Worm (Caenorhabditis elegans) whole organism, mixed stage, embryonic: ENCODE measurements around the gene ruvb-1.

Experiments
- bed-3 ChIP-seq: fragments of 200-800 bp; sonication (Bioruptor generic); optimal IDR thresholded peaks from 3 replicates; lab custom pipeline; 2018; ENCODE audit warnings: mild to moderate bottlenecking, missing genetic modification characterization, moderate library complexity, missing compliant biosample characterization
- blmp-1 ChIP-seq: fragments of 150-350 bp; optimal IDR thresholded peaks from 2 replicates; lab custom pipeline; 2014; ENCODE audit warnings: missing biosample characterization, missing genetic modification characterization
- ceh-39 ChIP-seq: fragments of 150-350 bp; optimal IDR thresholded peaks from 2 replicates; lab custom pipeline; 2014; ENCODE audit warnings: missing biosample characterization, missing genetic modification characterization
- ceh-43 ChIP-seq: fragments of 200-800 bp; sonication (Bioruptor generic); optimal IDR thresholded peaks from 2 replicates; lab custom pipeline; 2018; ENCODE audit warnings: mild to moderate bottlenecking, missing genetic modification characterization, moderate library complexity, missing compliant biosample characterization
- ces-1 ChIP-seq: fragments of 150-350 bp; optimal IDR thresholded peaks from 2 replicates; lab custom pipeline; 2014; ENCODE audit warnings: missing biosample characterization, missing genetic modification reagents, missing genetic modification characterization
- cnd-1 ChIP-seq: fragments of 200-800 bp; sonication (Bioruptor generic); optimal IDR thresholded peaks from 2 replicates; lab custom pipeline; 2018; ENCODE audit warnings: mild to moderate bottlenecking, missing genetic modification characterization, missing compliant biosample characterization
- drap-1 ChIP-seq: fragments of 200-800 bp; sonication (Bioruptor generic); optimal IDR thresholded peaks from 3 replicates; lab custom pipeline; 2018; ENCODE audit warnings: mild to moderate bottlenecking, missing genetic modification characterization, missing compliant biosample characterization
- elt-1 ChIP-seq: sonication (generic microtip); optimal IDR thresholded peaks from 2 replicates; lab custom pipeline; 2017; ENCODE audit warnings: missing genetic modification characterization, mild to moderate bottlenecking, missing compliant biosample characterization, antibody characterized with exemption, moderate library complexity, borderline replicate concordance; ENCODE audit not compliant: insufficient read depth
- elt-3 ChIP-seq: fragments of 150-350 bp; optimal IDR thresholded peaks from 2 replicates; lab custom pipeline; 2014; ENCODE audit warnings: missing biosample characterization, missing genetic modification characterization
- flh-1 ChIP-seq: fragments of 200-800 bp; sonication (Bioruptor generic); optimal IDR thresholded peaks from 2 replicates; lab custom pipeline; 2018; ENCODE audit warnings: mild to moderate bottlenecking, missing genetic modification characterization, moderate library complexity, missing compliant biosample characterization
- hlh-1 ChIP-seq: fragments of 150-350 bp; optimal IDR thresholded peaks from 2 replicates; lab custom pipeline; 2014; ENCODE audit warnings: missing biosample characterization, missing genetic modification reagents, missing genetic modification characterization
- lin-32 ChIP-seq: fragments of 200-800 bp; sonication (Bioruptor generic); optimal IDR thresholded peaks from 2 replicates; lab custom pipeline; 2018; ENCODE audit warnings: mild to moderate bottlenecking, missing genetic modification characterization, missing compliant biosample characterization
- lsy-2 ChIP-seq: fragments of 150-350 bp; optimal IDR thresholded peaks from 2 replicates; lab custom pipeline; 2014; ENCODE audit warnings: missing biosample characterization, missing genetic modification characterization
- mab-5 ChIP-seq: fragments of 150-350 bp; optimal IDR thresholded peaks from 2 replicates; lab custom pipeline; 2014; ENCODE audit warnings: missing biosample characterization, missing genetic modification characterization
- mep-1 ChIP-seq: fragments of 150-350 bp; optimal IDR thresholded peaks from 2 replicates; lab custom pipeline; 2017; ENCODE audit warnings: missing biosample characterization, missing genetic modification reagents, missing genetic modification characterization, inconsistent platforms
- nhr-12 ChIP-seq: fragments of 150-350 bp; optimal IDR thresholded peaks from 2 replicates; lab custom pipeline; 2014; ENCODE audit warnings: missing biosample characterization, missing genetic modification characterization
- nhr-2 ChIP-seq: fragments of 150-350 bp; optimal IDR thresholded peaks from 2 replicates; lab custom pipeline; 2014; ENCODE audit warnings: missing biosample characterization, missing genetic modification characterization
- nhr-237 ChIP-seq: fragments of 150-350 bp; optimal IDR thresholded peaks from 2 replicates; lab custom pipeline; 2014; ENCODE audit warnings: missing biosample characterization, missing genetic modification characterization
- pha-4 ChIP-seq: fragments of 150-350 bp; optimal IDR thresholded peaks from 2 replicates; lab custom pipeline; 2018; ENCODE audit warnings: missing biosample characterization, missing genetic modification reagents, missing genetic modification characterization
- sem-2 ChIP-seq: fragments of 200-800 bp; sonication (Bioruptor generic); optimal IDR thresholded peaks from 2 replicates; lab custom pipeline; 2018; ENCODE audit warnings: mild to moderate bottlenecking, missing genetic modification characterization, missing compliant biosample characterization
- sptf-1 ChIP-seq: sonication (generic microtip); optimal IDR thresholded peaks from 2 replicates; lab custom pipeline; 2017; ENCODE audit warnings: mild to moderate bottlenecking, missing genetic modification characterization, moderate library complexity, missing compliant biosample characterization
- tbx-8 ChIP-seq: fragments of 200-800 bp; sonication (Bioruptor generic); optimal IDR thresholded peaks from 2 replicates; lab custom pipeline; 2018; ENCODE audit warnings: mild to moderate bottlenecking, missing genetic modification characterization, moderate library complexity, missing compliant biosample characterization
- unc-120 ChIP-seq: sonication (generic microtip); optimal IDR thresholded peaks from 2 replicates; lab custom pipeline; 2017; ENCODE audit warnings: missing genetic modification characterization, missing compliant biosample characterization; ENCODE audit not compliant: poor library complexity, severe bottlenecking
- unc-39 ChIP-seq: fragments of 150-350 bp; optimal IDR thresholded peaks from 2 replicates; lab custom pipeline; 2014; ENCODE audit warnings: missing biosample characterization, missing genetic modification characterization
- unc-62 ChIP-seq: fragments of 150-350 bp; optimal IDR thresholded peaks from 2 replicates; lab custom pipeline; 2014; ENCODE audit warnings: missing biosample characterization, missing genetic modification reagents, missing genetic modification characterization
- ztf-11 ChIP-seq: fragments of 150-350 bp; optimal IDR thresholded peaks from 2 replicates; lab custom pipeline; 2014; ENCODE audit warnings: missing biosample characterization, missing genetic modification characterization

Gene ruvb-1

DNA sequence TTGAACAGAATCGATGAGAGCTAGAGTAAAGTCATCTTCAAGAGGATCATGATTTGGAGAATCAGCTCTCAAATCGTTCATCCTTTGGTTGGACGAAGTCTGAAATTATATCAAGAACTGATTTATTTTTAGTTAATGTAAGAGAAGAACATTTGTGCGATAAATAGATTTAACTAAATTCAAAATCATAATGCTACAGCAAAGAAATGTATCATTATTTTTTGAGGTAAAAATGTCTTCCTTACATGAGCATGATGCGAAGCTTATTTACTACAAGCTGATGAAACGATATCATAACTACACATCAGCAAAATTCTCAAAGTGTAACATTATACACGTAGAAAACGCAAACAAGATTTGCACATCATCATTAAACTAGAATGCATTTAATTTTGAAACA is 18.2 kb downstream of the ruvb-1 start, which contains the start of gene madf-4:
madf-4 (minus strand) TSS at position 101 of the 400 bp plus-strand sequence.
- no peak for TF ChIP-seq nhr-237 (tag; lab: Kevin White, UChicago)
- no peak for TF ChIP-seq elt-3 (tag; lab: Kevin White, UChicago)
- no peak for TF ChIP-seq ceh-43 (GFP tag; lab: Kevin White, UChicago)
- TF ChIP-seq nhr-12 (tag; lab: Kevin White, UChicago): no peak
- no peak for TF ChIP-seq ceh-39 (tag; lab: Kevin White, UChicago)
- TF ChIP-seq flh-1 (GFP tag; lab: Kevin White, UChicago): no peak
- TF ChIP-seq blmp-1: no peak

DNA sequence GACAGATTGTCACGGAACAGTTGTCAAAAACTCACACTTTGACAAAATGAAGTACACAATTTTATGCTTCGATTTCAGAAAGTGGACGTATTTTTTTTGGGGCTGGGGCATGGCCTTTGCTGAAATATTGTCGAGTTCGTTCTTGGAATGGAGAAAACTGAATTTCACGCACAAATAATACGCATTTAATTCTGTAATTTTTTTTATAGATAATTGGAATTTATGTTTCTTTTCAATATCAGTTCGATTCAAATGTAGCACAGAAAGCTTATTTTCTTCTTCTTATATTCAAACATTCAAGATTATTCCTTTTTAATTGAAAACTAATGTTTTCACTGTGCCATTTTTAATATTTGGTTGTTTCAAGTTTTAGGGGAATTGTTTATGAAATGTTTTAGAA is 20.2 kb downstream of the ruvb-1 start, which contains the start of gene T07C12.10:
T07C12.10 (minus strand) TSS at position 101 of the 400 bp plus-strand sequence.
- TF ChIP-seq sem-2 (GFP tag; lab: Kevin White, UChicago): no peak
- TF ChIP-seq ces-1: no peak
- TF ChIP-seq lsy-2: no peak

- TF ChIP-seq unc-62 (peak; percentile 66), unc-39 (no peak), hlh-1 (tag; lab: Kevin White, UChicago) (peak; percentile 98), unc-120 (tag; lab: Kevin White, UChicago) (peak; percentile 66), cnd-1 (tag; lab: Kevin White, UChicago) (no peak), mep-1 (tag; lab: Kevin White, UChicago) (no peak), mab-5 (tag; lab: Kevin White, UChicago) (peak; percentile 35)
Observed at ce11 chrV:9958654-9959053, 21.9 kb downstream of the ruvb-1 start.

DNA sequence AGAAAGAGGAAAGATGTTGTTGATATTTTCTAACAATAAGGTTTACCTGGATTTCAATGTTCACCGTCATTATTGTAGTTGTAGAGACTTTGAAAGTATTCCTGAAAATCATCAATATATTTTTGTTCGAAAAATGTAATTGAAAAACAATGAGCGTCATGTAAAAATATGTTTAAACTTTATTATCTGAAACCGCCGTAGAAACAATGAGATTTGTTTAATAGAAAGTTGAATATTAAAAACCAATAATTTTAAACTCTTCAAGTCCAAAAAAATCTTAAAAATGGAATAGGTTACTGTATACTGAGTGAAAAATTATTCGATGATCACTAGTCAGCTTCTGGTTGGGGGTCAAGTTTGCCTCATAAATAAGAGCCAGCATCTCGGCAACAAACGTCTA is 22.4 kb downstream of the ruvb-1 start, which contains the start of gene anmt-3:
anmt-3 (minus strand) TSS at position 101 of the 400 bp plus-strand sequence.
- TF ChIP-seq mep-1 (tag; lab: Kevin White, UChicago) (no peak), ztf-11 (no peak), ceh-39 (tag; lab: Kevin White, UChicago) (no peak), sem-2 (GFP tag; lab: Kevin White, UChicago) (no peak)
- TF ChIP-seq, all 35 proteins: peak for 0

ce11 chrV:9952396-9952795 is 28.2 kb downstream of the ruvb-1 start, which contains the start of gene mam-5:
mam-5 (plus strand) TSS chrV:9952699.
- no peak for TF ChIP-seq ztf-11
- no peak for TF ChIP-seq unc-120 (tag; lab: Kevin White, UChicago)
- no peak for TF ChIP-seq tbx-8 (GFP tag; lab: Kevin White, UChicago)
- TF ChIP-seq blmp-1: peak; percentile 56
- TF ChIP-seq bed-3 (GFP tag; lab: Kevin White, UChicago): no peak
- no peak for TF ChIP-seq pha-4 (tag; lab: Kevin White, UChicago)
- no peak for TF ChIP-seq elt-3 (tag; lab: Kevin White, UChicago)
- TF ChIP-seq, all 35 proteins: peak for 1

- no peak for TF ChIP-seq nhr-237 (tag; lab: Kevin White, UChicago)
- TF ChIP-seq sem-2 (GFP tag; lab: Kevin White, UChicago): no peak
- TF ChIP-seq drap-1: no peak
- TF ChIP-seq sptf-1 (tag; lab: Kevin White, UChicago): no peak
- no peak for TF ChIP-seq lin-32 (GFP tag; lab: Kevin White, UChicago)
- no peak for TF ChIP-seq ceh-43 (GFP tag; lab: Kevin White, UChicago)
Observed at ce11 chrV:9950861-9951260, 29.7 kb downstream of the ruvb-1 start, which contains the start of gene ttr-46. ttr-46 (plus strand) TSS chrV:9951233.

DNA sequence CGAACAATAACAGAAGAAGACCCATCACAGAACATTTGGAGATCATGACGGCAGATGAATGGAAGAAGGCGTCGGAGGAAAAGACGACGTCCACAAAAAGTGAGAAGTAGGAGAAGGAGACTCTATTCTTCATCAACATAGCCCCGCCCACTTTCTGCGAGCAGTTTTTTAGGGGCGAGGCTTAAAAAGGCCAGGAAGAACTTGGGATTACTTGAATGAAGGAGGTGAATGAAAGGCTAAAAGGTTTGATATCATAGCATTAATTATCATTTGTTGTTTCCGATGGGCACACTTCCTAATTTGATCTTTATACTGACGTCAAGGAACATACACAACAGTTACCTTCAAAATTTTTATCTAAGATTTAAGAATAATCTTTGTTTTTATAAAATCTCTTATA is 31.8 kb downstream of the ruvb-1 start, which contains the start of gene nlp-58:
nlp-58 (minus strand) TSS at position 101 of the 400 bp plus-strand sequence.
- no peak for TF ChIP-seq elt-1 (tag; lab: Kevin White, UChicago)
- TF ChIP-seq drap-1: no peak
- TF ChIP-seq unc-39: no peak
- no peak for TF ChIP-seq mab-5 (tag; lab: Kevin White, UChicago)
- TF ChIP-seq elt-3 (tag; lab: Kevin White, UChicago): no peak
- TF ChIP-seq nhr-2: no peak
